Fruit fly (Drosophila melanogaster): ENCODE data around the gene comm2.

comm2 gene

DNA sequence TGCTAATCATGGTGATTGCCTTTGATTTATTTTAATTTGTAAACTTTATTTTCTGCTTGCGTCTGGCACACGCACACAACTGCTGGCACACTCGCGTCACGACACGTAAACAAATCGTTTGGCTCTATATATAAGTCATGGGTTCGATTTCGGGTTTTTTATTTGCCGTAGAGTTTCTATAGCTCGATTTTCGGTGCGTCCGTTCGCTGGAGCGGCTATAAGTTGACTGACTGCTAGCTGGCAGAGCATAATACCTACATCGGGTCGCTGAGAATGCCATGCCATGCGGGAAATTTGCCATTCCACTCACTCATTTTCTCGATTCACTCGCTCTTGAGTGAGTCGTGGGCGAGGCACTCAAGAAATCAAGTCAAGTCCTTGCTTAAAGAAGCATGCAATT, 28.5 kb upstream of the comm2 start, which contains the start of gene comm (continued):
- TF ChIP-seq CG5180 (GFP tag; optimal IDR thresholded peaks at IDR 0.05) (no peak), ap (GFP tag; IDR thresholded peaks at IDR 0.05) (no peak), CG10979 (tag; optimal IDR thresholded peaks at IDR 0.05) (peak; percentile 31), Bteb2 (GFP tag; optimal IDR thresholded peaks at IDR 0.05) (no peak), stwl (tag; optimal IDR thresholded peaks at IDR 0.05) (no peak), CG2889 (GFP tag; IDR thresholded peaks at IDR 0.05) (no peak), ERR (GFP tag; optimal IDR thresholded peaks at IDR 0.05) (no peak)

DNA sequence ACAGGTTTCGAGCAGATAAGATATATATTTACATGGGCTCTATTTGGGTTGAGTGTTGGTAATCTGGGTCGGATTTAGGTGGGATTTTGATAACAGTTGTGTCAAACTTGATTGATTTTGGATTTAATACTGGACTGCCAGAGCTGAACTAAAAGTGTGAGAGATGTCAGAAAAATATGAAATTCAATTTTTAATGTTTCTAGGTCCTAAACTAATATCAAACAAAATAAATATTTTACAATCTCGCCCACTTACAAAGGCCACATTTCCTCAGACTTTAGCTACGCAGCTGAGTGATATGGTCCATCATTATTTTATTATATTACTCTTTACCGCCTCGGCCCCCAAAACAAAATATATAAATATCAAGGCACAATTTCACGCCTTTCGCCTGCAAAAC, 27.1 kb upstream of the comm2 start:
- no peak for TF ChIP-seq Hand (GFP tag; optimal IDR thresholded peaks at IDR 0.05)
- TF ChIP-seq klu (GFP tag; IDR thresholded peaks at IDR 0.05): no peak
- no peak for TF ChIP-seq Hr3 (GFP tag; optimal IDR thresholded peaks at IDR 0.05)
- TF ChIP-seq lab (GFP tag; optimal IDR thresholded peaks at IDR 0.05): no peak
- TF ChIP-seq kah (GFP tag; optimal IDR thresholded peaks at IDR 0.05): peak; percentile 48
- TF ChIP-seq CG15514 (GFP tag; optimal IDR thresholded peaks at IDR 0.05): no peak
- peak; percentile 69 for TF ChIP-seq sens (GFP tag)
- 0 out of 3 replicates have a peak, but pooled peaks have one; percentile 4 for TF ChIP-seq sr (GFP tag; IDR thresholded peaks at IDR 0.05)
- no peak for TF ChIP-seq CG6254 (GFP tag; optimal IDR thresholded peaks at IDR 0.05)
- TF ChIP-seq CG8388 (GFP tag; optimal IDR thresholded peaks at IDR 0.05): no peak
- no peak for TF ChIP-seq Sox102F (GFP tag; optimal IDR thresholded peaks at IDR 0.05)
- TF ChIP-seq nerfin-2 (GFP tag; IDR thresholded peaks at IDR 0.05; ENCODE audit: partially characterized antibody): no peak
- peak in 1 of 2 experiments; percentile 52 for TF ChIP-seq eve (GFP tag; optimal IDR thresholded peaks at IDR 0.05)
- no peak for TF ChIP-seq Bgb (GFP tag; IDR thresholded peaks at IDR 0.05; ENCODE audit: partially characterized antibody)
- TF ChIP-seq Oaz (GFP tag; IDR thresholded peaks at IDR 0.05): no peak

DNA sequence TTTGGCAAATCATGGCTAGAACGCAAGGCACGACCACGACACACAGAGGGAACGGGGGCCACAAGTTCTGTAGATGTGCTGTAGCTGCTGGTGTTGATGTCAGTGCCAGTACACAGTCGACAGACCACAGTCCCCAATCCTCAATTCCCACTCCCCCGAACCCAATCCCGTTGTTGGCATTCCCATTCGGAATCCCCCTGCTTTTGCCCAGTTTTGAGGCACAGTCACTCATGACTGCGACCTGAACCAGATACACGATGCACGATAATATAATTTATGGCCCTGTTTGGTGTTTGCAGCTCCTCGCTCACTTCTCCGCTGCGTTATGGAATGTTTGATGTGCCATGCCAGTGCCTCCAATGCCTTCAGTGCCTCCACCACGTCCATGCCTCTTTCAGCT, 21.3 kb upstream of the comm2 start:
- TF ChIP-seq Dbx (GFP tag; IDR thresholded peaks at IDR 0.05) (0 out of 3 replicates have a peak, but pooled peaks have one; percentile 17), grn (GFP tag; optimal IDR thresholded peaks at IDR 0.05) (peak; percentile 6), Tbp (GFP tag; optimal IDR thresholded peaks at IDR 0.05) (no peak), CG9876 (GFP tag; optimal IDR thresholded peaks at IDR 0.05) (no peak), Sry-β (GFP tag; optimal IDR thresholded peaks at IDR 0.05) (no peak), Med (GFP tag) (peak; percentile 62), sd (tag; optimal IDR thresholded peaks at IDR 0.05) (peak; percentile 37), crol (GFP tag; IDR thresholded peaks at IDR 0.05) (peak; percentile 58; the same call in 1 of the 2 replicates), chinmo (GFP tag; IDR thresholded peaks at IDR 0.05; ENCODE audit: partially characterized antibody) (no peak), CG12236 (GFP tag; optimal IDR thresholded peaks at IDR 0.05) (no peak), kni (GFP tag; optimal IDR thresholded peaks at IDR 0.05) (peak; percentile 23), z (GFP tag; IDR thresholded peaks at IDR 0.05) (0 out of 3 replicates have a peak, but pooled peaks have one; percentile 19), BtbVII (GFP tag; optimal IDR thresholded peaks at IDR 0.05) (no peak), CG2199 (GFP tag; IDR thresholded peaks at IDR 0.05) (0 out of 3 replicates have a peak, but pooled peaks have one; percentile 65), ttk (GFP tag; IDR thresholded peaks at IDR 0.05) (no peak), CG17612 (GFP tag; IDR thresholded peaks at IDR 0.05) (no peak), Meics (GFP tag; optimal IDR thresholded peaks at IDR 0.05) (no peak), CG11456 (GFP tag; IDR thresholded peaks at IDR 0.05) (0 out of 3 replicates have a peak, but pooled peaks have one; percentile 40), Pdp1 (GFP tag; optimal IDR thresholded peaks at IDR 0.05) (peak in 1 of 2 experiments; percentile 12), ara (GFP tag; IDR thresholded peaks at IDR 0.05) (0 out of 2 replicates have a peak, but pooled peaks have one; percentile 17)
